Fruit fly (Drosophila melanogaster) whole organism, wandering third instar larva: ENCODE results near the gene Ythdf.

Experiments used
- CrebA ChIP-seq: fragments of 200-800 bp; sonication (Bioruptor generic); optimal IDR thresholded peaks from 2 replicates; lab custom pipeline; 2016; ENCODE audit warnings: missing biosample characterization, mild to moderate bottlenecking, missing genetic modification characterization, borderline replicate concordance
- br ChIP-seq: fragments of 200-800 bp; sonication (Bioruptor generic); optimal IDR thresholded peaks from 2 replicates; lab custom pipeline; 2016; ENCODE audit warnings: missing biosample characterization, missing genetic modification characterization
- ey ChIP-seq: fragments of 200-800 bp; sonication (Bioruptor generic); optimal IDR thresholded peaks from 2 replicates; lab custom pipeline; 2016; ENCODE audit warnings: missing biosample characterization, missing genetic modification characterization

DNA sequence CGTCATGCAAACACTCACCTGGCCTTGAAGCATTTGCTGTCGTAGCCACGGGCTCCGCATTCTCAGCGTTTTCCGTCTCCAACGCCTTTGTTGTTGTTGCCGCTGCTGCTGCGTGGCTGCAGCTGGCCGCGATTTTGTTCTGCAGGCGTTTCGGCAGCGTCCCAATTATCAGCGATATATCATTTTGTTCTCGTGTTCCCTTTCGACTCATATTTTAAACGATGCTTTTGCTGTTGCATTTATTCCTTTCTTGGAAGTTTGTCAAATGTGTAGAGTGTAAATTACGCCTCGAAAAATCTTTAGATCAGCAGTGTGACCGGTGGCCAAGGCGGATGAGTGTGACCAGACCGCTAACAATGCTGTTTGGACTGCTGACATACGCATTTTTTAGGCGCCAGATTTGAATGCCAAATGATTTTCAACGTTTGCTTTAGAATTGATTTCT lies 5.9 kb downstream of the Ythdf start, which contains the start of gene Smg6:
- no peak for TF ChIP-seq br
- TF ChIP-seq CrebA, result no peak
- no peak for TF ChIP-seq ey (GFP tag; lab: Kevin White, UChicago)
